Worm (Caenorhabditis elegans): ENCODE results near the gene mca-3.

- no peak for TF ChIP-seq nhr-76 (tag; optimal IDR thresholded peaks at IDR 0.05)
- TF ChIP-seq nhr-237 (tag; optimal IDR thresholded peaks at IDR 0.05), result no peak
- TF ChIP-seq elt-3 (tag; optimal IDR thresholded peaks at IDR 0.05), result no peak
- no peak for TF ChIP-seq ztf-11 (tag; optimal IDR thresholded peaks at IDR 0.05)
- TF ChIP-seq elt-1 (tag; optimal IDR thresholded peaks at IDR 0.05; ENCODE audit: borderline replicate concordance, insufficient read depth), result no peak
- no peak for TF ChIP-seq unc-62 (GFP tag; optimal IDR thresholded peaks at IDR 0.05)
- TF ChIP-seq bed-3 (GFP tag; optimal IDR thresholded peaks at IDR 0.05), result no peak
- TF ChIP-seq lsy-2 (tag; optimal IDR thresholded peaks at IDR 0.05), result no peak
Measured at ce11 chrIV:3136493-3136892, 3.5 kb upstream of the mca-3 start.
